Worm (Caenorhabditis elegans) whole organism, L4/young adult: ENCODE data around the gene fbxb-24.

Experiments used
- W03F9.2 ChIP-seq: fragments of 150-350 bp; optimal IDR thresholded peaks from 2 replicates; lab custom pipeline; 2014; ENCODE audit warnings: missing biosample characterization, missing genetic modification characterization
- dao-5 ChIP-seq: sonication (generic microtip); optimal IDR thresholded peaks from 2 replicates; lab custom pipeline; 2016; ENCODE audit warnings: missing genotype, missing genetic modification characterization, moderate library complexity, missing compliant biosample characterization
- him-1 ChIP-seq: sonication (generic microtip); optimal IDR thresholded peaks from 2 replicates; lab custom pipeline; 2016; ENCODE audit warnings: missing genotype, missing genetic modification reagents, missing genetic modification characterization, missing compliant biosample characterization

- no peak for TF ChIP-seq him-1
- TF ChIP-seq W03F9.2 (tag; lab: Kevin White, UChicago): no peak
- no peak for TF ChIP-seq dao-5 (tag; lab: Kevin White, UChicago)
Measured at ce11 chrIII:11876130-11876529, 32.6 kb upstream of the fbxb-24 start.
